Worm (Caenorhabditis elegans): ENCODE results near the gene osm-1.

ce11 chrX:16525632-16526031 is 14.8 kb upstream of the osm-1 start:
- TF ChIP-seq madf-2 (tag; optimal IDR thresholded peaks at IDR 0.05) (no peak), pqm-1 (tag; optimal IDR thresholded peaks at IDR 0.05) (no peak), eyg-1 (tag; optimal IDR thresholded peaks at IDR 0.05) (no peak), fax-1 (tag; optimal IDR thresholded peaks at IDR 0.05) (no peak), dmd-4 (tag; optimal IDR thresholded peaks at IDR 0.05; ENCODE audit: borderline replicate concordance) (no peak), ama-1 (optimal IDR thresholded peaks at IDR 0.05) (no peak), elt-2 (tag; optimal IDR thresholded peaks at IDR 0.05) (no peak), pax-1 (tag; optimal IDR thresholded peaks at IDR 0.05) (no peak), nhr-11 (tag; optimal IDR thresholded peaks at IDR 0.05) (no peak), zip-5 (tag; optimal IDR thresholded peaks at IDR 0.05) (no peak), syd-9 (tag; optimal IDR thresholded peaks at IDR 0.05) (no peak), pha-4 (tag; optimal IDR thresholded peaks at IDR 0.05) (no peak)

Data from whole organism, late embryonic.